Worm (Caenorhabditis elegans): ENCODE measurements around the gene ZC449.8.

The ZC449.8 gene

DNA sequence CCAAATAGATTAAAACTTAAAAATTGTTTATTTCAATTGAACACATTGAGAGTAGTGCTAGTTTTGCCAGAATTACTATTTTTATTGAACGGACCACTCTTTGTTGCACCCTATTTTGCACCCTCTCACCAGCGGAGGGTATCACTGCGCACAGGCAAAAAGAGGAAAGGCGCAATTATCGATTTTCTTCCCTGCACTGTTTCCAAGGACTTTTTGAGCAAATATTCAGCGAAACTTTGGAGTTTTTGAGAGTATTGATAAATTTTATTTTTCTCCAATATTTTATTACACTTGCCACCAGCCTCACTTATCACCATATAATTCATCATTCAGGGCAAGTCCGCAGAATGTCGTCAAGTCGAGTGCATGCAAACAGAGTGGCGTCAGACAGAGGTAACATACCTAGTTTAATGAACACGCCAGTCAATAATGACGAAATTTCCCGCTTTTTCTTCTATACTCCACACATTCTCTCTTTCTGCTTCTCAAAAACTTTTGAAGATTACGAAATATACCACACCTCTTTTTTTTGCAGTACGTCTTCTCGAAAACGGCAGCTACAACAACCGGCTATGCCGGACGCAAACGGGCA is 2.3 kb downstream of the ZC449.8 start (continued):
- no peak for TF ChIP-seq unc-39 (tag; optimal IDR thresholded peaks at IDR 0.05)
- peak; percentile 56 for TF ChIP-seq elt-2 (tag; optimal IDR thresholded peaks at IDR 0.05)

DNA sequence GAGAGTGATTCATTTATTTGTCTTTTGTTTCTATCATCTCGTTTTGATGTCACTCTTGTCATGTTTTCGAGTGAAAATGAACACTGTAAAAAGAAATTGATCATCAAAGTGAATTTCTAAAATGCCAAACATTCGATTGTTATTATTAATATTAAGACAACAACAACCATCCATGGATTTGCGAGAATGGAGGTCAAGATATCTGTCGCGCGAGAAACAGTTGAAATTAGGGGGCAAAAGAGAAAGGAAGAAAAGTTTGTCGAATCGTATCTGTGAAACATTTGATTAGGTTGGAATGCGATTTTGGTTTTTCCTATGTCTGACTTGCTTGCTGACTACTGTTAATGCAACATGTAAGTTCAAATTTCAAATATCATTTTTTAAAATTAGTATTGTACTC is 5.1 kb downstream of the ZC449.8 start, which contains the start of gene ZC449.2:
TSS of gene ZC449.2 (plus strand) at position 290 of the 400 bp plus-strand sequence.
- TF ChIP-seq pqm-1 (tag; optimal IDR thresholded peaks at IDR 0.05): peak; percentile 38
- TF ChIP-seq fos-1 (tag; optimal IDR thresholded peaks at IDR 0.05): no peak
- TF ChIP-seq elt-2 (tag; optimal IDR thresholded peaks at IDR 0.05): no peak
- TF ChIP-seq nhr-11 (tag; optimal IDR thresholded peaks at IDR 0.05): no peak

DNA sequence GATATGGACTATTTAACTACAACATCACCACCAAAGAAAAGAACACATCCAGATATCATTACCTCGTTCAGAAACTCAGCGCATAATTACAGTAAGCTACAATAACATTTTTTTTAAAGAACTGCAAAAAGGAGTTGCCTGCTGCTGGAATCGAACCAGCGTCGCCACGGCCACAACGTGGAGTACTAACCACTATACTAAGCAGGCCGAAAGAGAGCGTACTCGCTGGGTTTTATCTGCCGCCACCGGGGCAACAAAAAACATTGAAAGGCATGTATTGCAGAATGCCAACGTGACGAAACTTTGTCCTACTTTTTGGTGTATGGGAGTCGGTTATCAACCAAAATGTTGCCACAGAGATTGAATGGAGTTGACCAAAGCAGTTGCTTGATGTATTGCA is 6.8 kb downstream of the ZC449.8 start:
- TF ChIP-seq nhr-23 (tag; optimal IDR thresholded peaks at IDR 0.05): no peak
- no peak for TF ChIP-seq nhr-28 (tag; optimal IDR thresholded peaks at IDR 0.05)
- no peak for TF ChIP-seq ceh-16 (tag; optimal IDR thresholded peaks at IDR 0.05)
- peak; percentile 48 for TF ChIP-seq elt-2 (tag; optimal IDR thresholded peaks at IDR 0.05)
- no peak for TF ChIP-seq nhr-12 (tag; optimal IDR thresholded peaks at IDR 0.05)
- peak; percentile 17 for TF ChIP-seq nfya-1 (tag; optimal IDR thresholded peaks at IDR 0.05; ENCODE audit: insufficient read depth)
- TF ChIP-seq ztf-11 (tag; optimal IDR thresholded peaks at IDR 0.05): no peak
- TF ChIP-seq daf-12 (tag; optimal IDR thresholded peaks at IDR 0.05): no peak
- TF ChIP-seq pha-4 (tag; optimal IDR thresholded peaks at IDR 0.05): no peak
- TF ChIP-seq egl-5 (tag; optimal IDR thresholded peaks at IDR 0.05): no peak
- no peak for TF ChIP-seq nhr-237 (tag; optimal IDR thresholded peaks at IDR 0.05)
- no peak for TF ChIP-seq mdl-1 (tag; optimal IDR thresholded peaks at IDR 0.05)
- no peak for TF ChIP-seq fkh-10 (GFP tag; optimal IDR thresholded peaks at IDR 0.05)
- TF ChIP-seq unc-39 (tag; optimal IDR thresholded peaks at IDR 0.05): no peak
- no peak for TF ChIP-seq eor-1 (tag; optimal IDR thresholded peaks at IDR 0.05)
- TF ChIP-seq ceh-9 (tag; optimal IDR thresholded peaks at IDR 0.05): no peak
- TF ChIP-seq hmg-11 (tag; optimal IDR thresholded peaks at IDR 0.05): peak; percentile 69
- TF ChIP-seq nhr-67 (tag; optimal IDR thresholded peaks at IDR 0.05): no peak
- TF ChIP-seq mml-1 (tag; optimal IDR thresholded peaks at IDR 0.05): no peak
- TF ChIP-seq fos-1 (tag; optimal IDR thresholded peaks at IDR 0.05): no peak
- no peak for TF ChIP-seq snpc-4 (tag; optimal IDR thresholded peaks at IDR 0.05)
- TF ChIP-seq tbx-2 (tag; optimal IDR thresholded peaks at IDR 0.05): no peak
- peak; percentile 31 for TF ChIP-seq lin-39 (tag; optimal IDR thresholded peaks at IDR 0.05)
- TF ChIP-seq jun-1 (tag; optimal IDR thresholded peaks at IDR 0.05): peak; percentile 17
- TF ChIP-seq nhr-25 (tag; optimal IDR thresholded peaks at IDR 0.05): peak; percentile 33
- no peak for TF ChIP-seq ceh-82 (tag; optimal IDR thresholded peaks at IDR 0.05)
- TF ChIP-seq nhr-43 (tag; optimal IDR thresholded peaks at IDR 0.05; ENCODE audit: poor library complexity, severe bottlenecking): peak; percentile 78
- TF ChIP-seq elt-3 (tag; optimal IDR thresholded peaks at IDR 0.05): no peak
- no peak for TF ChIP-seq nhr-76 (tag; optimal IDR thresholded peaks at IDR 0.05)
- TF ChIP-seq unc-62 (GFP tag; optimal IDR thresholded peaks at IDR 0.05): no peak
- TF ChIP-seq skn-1 (tag; optimal IDR thresholded peaks at IDR 0.05): no peak
- TF ChIP-seq zag-1 (tag; optimal IDR thresholded peaks at IDR 0.05): no peak
- TF ChIP-seq ama-1 (optimal IDR thresholded peaks at IDR 0.05): no peak
- TF ChIP-seq nhr-11 (tag; optimal IDR thresholded peaks at IDR 0.05): no peak
- TF ChIP-seq egl-27 (tag; optimal IDR thresholded peaks at IDR 0.05): no peak
- TF ChIP-seq ZK546.5 (tag; optimal IDR thresholded peaks at IDR 0.05): no peak
- peak; percentile 1 for TF ChIP-seq R02D3.7 (tag; optimal IDR thresholded peaks at IDR 0.05)
- TF ChIP-seq lsy-12 (tag; optimal IDR thresholded peaks at IDR 0.05): peak; percentile 59
- TF ChIP-seq ztf-4 (tag; optimal IDR thresholded peaks at IDR 0.05): no peak
- peak; percentile 12 for TF ChIP-seq pqm-1 (tag; optimal IDR thresholded peaks at IDR 0.05)
- TF ChIP-seq ceh-28 (tag; optimal IDR thresholded peaks at IDR 0.05): no peak
- no peak for TF ChIP-seq lin-15B (tag; optimal IDR thresholded peaks at IDR 0.05)
- TF ChIP-seq aly-2 (tag; optimal IDR thresholded peaks at IDR 0.05): no peak
- TF ChIP-seq elt-1 (tag; optimal IDR thresholded peaks at IDR 0.05): no peak
- no peak for TF ChIP-seq nhr-77 (tag; optimal IDR thresholded peaks at IDR 0.05)
- TF ChIP-seq fkh-2 (tag; optimal IDR thresholded peaks at IDR 0.05): no peak
- TF ChIP-seq sea-2 (GFP tag; optimal IDR thresholded peaks at IDR 0.05): no peak

Measured in whole organism, L3 larva.